Fruit fly (Drosophila melanogaster) Kc167 (cell line): Measurements from ENCODE around the gene CG46522.
"Not testable (repeated sequence)": the region's sequence is repeated elsewhere in the genome, so short reads cannot be mapped to it uniquely, and the experiment has no call there.

ENCODE experiments used
- Myc ChIP-seq: fragments of >200 bp; optimal IDR thresholded peaks from 2 replicates; lab custom pipeline; 2017; ENCODE audit warnings: missing external identifiers
- Sin3A ChIP-seq: fragments of >200 bp; optimal IDR thresholded peaks from 2 replicates; lab custom pipeline; 2018; ENCODE audit warnings: missing external identifiers
- insv ChIP-seq: fragments of >200 bp; optimal IDR thresholded peaks from 3 replicates; lab custom pipeline; 2018; ENCODE audit warnings: missing external identifiers
- psq ChIP-seq: fragments of >200 bp; optimal IDR thresholded peaks from 2 replicates; lab custom pipeline; 2017; ENCODE audit warnings: missing external identifiers

DNA sequence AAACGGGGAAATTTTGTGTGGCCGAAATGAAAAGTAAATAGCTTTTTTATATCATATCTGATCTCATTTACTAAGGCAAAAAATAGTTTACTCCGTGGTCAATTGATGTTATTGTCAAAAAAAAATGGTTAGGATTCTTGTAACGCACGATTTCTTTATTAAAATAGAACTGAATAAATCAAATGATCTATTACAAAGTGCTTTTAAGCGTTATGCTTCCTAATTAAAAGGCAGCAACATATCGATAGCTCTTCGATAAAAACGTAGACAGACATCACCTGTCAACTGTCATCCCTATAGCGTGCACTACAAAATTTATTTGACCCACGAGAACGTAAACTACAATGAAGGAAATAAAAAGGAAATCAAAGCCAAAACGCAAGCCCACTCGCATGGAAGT lies 4.9 kb downstream of the CG46522 start, which contains the start of gene CG41562:
- TF ChIP-seq psq, Sin3A, Myc, insv (lab: Kevin White, UChicago): not testable (repeated sequence)
